Worm (Caenorhabditis elegans) whole organism, L4/young adult: Measurements from ENCODE around the gene C44H9.7.

Experiments used
- W03F9.2 ChIP-seq: fragments of 150-350 bp; optimal IDR thresholded peaks from 2 replicates; lab custom pipeline; 2014; ENCODE audit warnings: missing biosample characterization, missing genetic modification characterization
- dao-5 ChIP-seq: sonication (generic microtip); optimal IDR thresholded peaks from 2 replicates; lab custom pipeline; 2016; ENCODE audit warnings: missing genotype, missing genetic modification characterization, moderate library complexity, missing compliant biosample characterization
- him-1 ChIP-seq: sonication (generic microtip); optimal IDR thresholded peaks from 2 replicates; lab custom pipeline; 2016; ENCODE audit warnings: missing genotype, missing genetic modification reagents, missing genetic modification characterization, missing compliant biosample characterization

ce11 chrV:12845247-12845646 lies 9.4 kb downstream of the C44H9.7 start, which contains the start of gene C44H9.6:
- TF ChIP-seq dao-5 (tag; lab: Kevin White, UChicago) (no peak), W03F9.2 (no peak), him-1 (tag; lab: Kevin White, UChicago) (no peak)
